Worm (Caenorhabditis elegans): ENCODE results near the gene R02E4.3.
A peak's percentile ranks its signal among the peaks of the same experiment; 100 is the strongest.

R02E4.3 gene

DNA sequence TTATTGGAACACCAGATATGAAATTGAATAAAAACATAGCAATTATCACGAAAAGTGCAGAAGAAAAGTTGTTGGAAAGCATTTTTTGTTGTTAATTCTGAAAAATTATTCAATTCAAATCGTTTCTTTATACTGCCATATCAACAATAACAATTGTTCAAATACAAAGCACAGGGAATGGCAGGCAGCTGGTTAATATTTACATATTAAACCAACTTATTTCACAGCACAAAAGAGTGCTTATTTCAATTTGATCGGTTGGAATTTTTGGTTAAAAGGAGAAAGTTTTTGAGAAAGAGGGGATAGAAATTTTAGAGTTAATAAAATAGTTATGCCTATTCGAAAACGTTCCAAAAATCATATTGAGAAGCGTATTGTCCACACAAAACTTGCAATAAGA is 19.0 kb upstream of the R02E4.3 start, which contains the start of gene F09F9.3:
TSS of gene F09F9.3 (minus strand) at position 101 of the 400 bp plus-strand sequence.
- TF ChIP-seq cnd-1 (tag; optimal IDR thresholded peaks at IDR 0.05) (no peak), unc-39 (tag; optimal IDR thresholded peaks at IDR 0.05) (no peak), ces-1 (GFP tag; optimal IDR thresholded peaks at IDR 0.05) (no peak), tbx-8 (GFP tag; optimal IDR thresholded peaks at IDR 0.05) (no peak), mls-2 (tag; optimal IDR thresholded peaks at IDR 0.05) (no peak), mab-5 (tag; optimal IDR thresholded peaks at IDR 0.05) (no peak)

- TF ChIP-seq mep-1 (tag; optimal IDR thresholded peaks at IDR 0.05) (no peak), nhr-28 (tag; optimal IDR thresholded peaks at IDR 0.05) (no peak), nhr-237 (tag; optimal IDR thresholded peaks at IDR 0.05) (no peak), ces-1 (GFP tag; optimal IDR thresholded peaks at IDR 0.05) (no peak), hlh-1 (tag; optimal IDR thresholded peaks at IDR 0.05) (no peak), unc-62 (GFP tag; optimal IDR thresholded peaks at IDR 0.05) (no peak), sem-2 (GFP tag; optimal IDR thresholded peaks at IDR 0.05) (no peak), mls-2 (tag; optimal IDR thresholded peaks at IDR 0.05) (no peak), flh-1 (GFP tag; optimal IDR thresholded peaks at IDR 0.05) (no peak), zip-8 (tag; optimal IDR thresholded peaks at IDR 0.05) (no peak), lin-13 (tag; optimal IDR thresholded peaks at IDR 0.05) (no peak), nhr-76 (tag; optimal IDR thresholded peaks at IDR 0.05) (no peak), cnd-1 (tag; optimal IDR thresholded peaks at IDR 0.05) (no peak), lsy-2 (tag; optimal IDR thresholded peaks at IDR 0.05) (no peak), elt-3 (tag; optimal IDR thresholded peaks at IDR 0.05) (no peak), tbx-8 (GFP tag; optimal IDR thresholded peaks at IDR 0.05) (no peak), ceh-43 (GFP tag; optimal IDR thresholded peaks at IDR 0.05) (no peak), ham-2 (GFP tag; optimal IDR thresholded peaks at IDR 0.05) (no peak), sptf-1 (tag; optimal IDR thresholded peaks at IDR 0.05) (no peak)
Observed at ce11 chrX:4117626-4118025, 15.7 kb upstream of the R02E4.3 start, which contains the start of gene F09F9.5. Gene F09F9.5 (plus strand): TSS chrX:4117926.

DNA sequence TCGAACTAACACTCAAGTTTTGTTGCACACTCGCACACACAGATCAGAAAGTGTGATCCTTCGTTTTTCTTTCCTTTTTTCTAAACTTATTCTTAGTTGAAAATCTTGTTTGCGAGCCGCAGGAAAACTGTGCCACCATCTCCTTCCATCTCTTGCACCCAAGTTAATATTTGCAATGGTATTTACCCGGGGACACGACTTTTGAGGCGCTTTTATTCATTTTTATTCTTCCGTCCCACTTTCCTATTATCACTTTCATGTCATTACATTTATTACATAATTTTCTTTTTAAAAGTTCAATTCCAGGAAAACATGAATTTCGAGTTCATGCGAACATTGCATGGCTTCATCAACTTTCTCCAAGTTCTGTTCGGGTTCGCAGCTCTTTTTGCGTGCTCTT is 13.1 kb upstream of the R02E4.3 start, which contains the start of gene F09F9.1:
TSS of gene F09F9.1 (plus strand) at position 301 of the 400 bp plus-strand sequence.
- TF ChIP-seq snpc-4 (tag; optimal IDR thresholded peaks at IDR 0.05) (no peak), cnd-1 (tag; optimal IDR thresholded peaks at IDR 0.05) (no peak), lsy-2 (tag; optimal IDR thresholded peaks at IDR 0.05) (no peak), ceh-39 (tag; optimal IDR thresholded peaks at IDR 0.05) (no peak), elt-3 (tag; optimal IDR thresholded peaks at IDR 0.05) (no peak), bed-3 (GFP tag; optimal IDR thresholded peaks at IDR 0.05) (no peak), ztf-11 (tag; optimal IDR thresholded peaks at IDR 0.05) (no peak)

ce11 chrX:4111416-4111815 is 9.5 kb upstream of the R02E4.3 start, which contains the start of gene F09F9.2:
Gene F09F9.2 (minus strand): TSS chrX:4111440.
- no peak for TF ChIP-seq snpc-4 (tag; optimal IDR thresholded peaks at IDR 0.05)
- no peak for TF ChIP-seq nhr-2 (tag; optimal IDR thresholded peaks at IDR 0.05)
- TF ChIP-seq lin-13 (tag; optimal IDR thresholded peaks at IDR 0.05) = no peak
- TF ChIP-seq bed-3 (GFP tag; optimal IDR thresholded peaks at IDR 0.05) = no peak
- no peak for TF ChIP-seq hlh-1 (tag; optimal IDR thresholded peaks at IDR 0.05)
- TF ChIP-seq elt-3 (tag; optimal IDR thresholded peaks at IDR 0.05) = peak; percentile 12

- TF ChIP-seq elt-3 (tag; optimal IDR thresholded peaks at IDR 0.05) = no peak
- TF ChIP-seq unc-62 (GFP tag; optimal IDR thresholded peaks at IDR 0.05) = peak; percentile 81
- no peak for TF ChIP-seq zip-8 (tag; optimal IDR thresholded peaks at IDR 0.05)
- no peak for TF ChIP-seq pha-4 (tag; optimal IDR thresholded peaks at IDR 0.05)
- no peak for TF ChIP-seq blmp-1 (tag; optimal IDR thresholded peaks at IDR 0.05)
- peak; percentile 74 for TF ChIP-seq hlh-1 (tag; optimal IDR thresholded peaks at IDR 0.05)
- no peak for TF ChIP-seq unc-120 (tag; optimal IDR thresholded peaks at IDR 0.05; ENCODE audit: poor library complexity, severe bottlenecking)
- TF ChIP-seq lin-32 (GFP tag; optimal IDR thresholded peaks at IDR 0.05) = no peak
- TF ChIP-seq nhr-237 (tag; optimal IDR thresholded peaks at IDR 0.05) = no peak
- no peak for TF ChIP-seq ceh-43 (GFP tag; optimal IDR thresholded peaks at IDR 0.05)
- TF ChIP-seq drap-1 (GFP tag; optimal IDR thresholded peaks at IDR 0.05) = no peak
- TF ChIP-seq flh-1 (GFP tag; optimal IDR thresholded peaks at IDR 0.05) = no peak
- no peak for TF ChIP-seq bed-3 (GFP tag; optimal IDR thresholded peaks at IDR 0.05)
Observed at ce11 chrX:4109970-4110369, 8.0 kb upstream of the R02E4.3 start.
